Worm (Caenorhabditis elegans) whole organism, L3 larva: ENCODE results near the gene T01H3.2.

Source experiments
- R02D3.7 ChIP-seq: fragments of 150-350 bp; optimal IDR thresholded peaks from 2 replicates; lab custom pipeline; 2014; ENCODE audit warnings: missing biosample characterization, missing genetic modification characterization
- ZK546.5 ChIP-seq: sonication (generic microtip); optimal IDR thresholded peaks from 2 replicates; lab custom pipeline; 2017; ENCODE audit warnings: missing biosample characterization, missing genetic modification characterization
- aly-2 ChIP-seq: fragments of 150-350 bp; optimal IDR thresholded peaks from 2 replicates; lab custom pipeline; 2014; ENCODE audit warnings: missing biosample characterization, missing genetic modification characterization
- ceh-16 ChIP-seq: sonication (generic microtip); optimal IDR thresholded peaks from 2 replicates; lab custom pipeline; 2017; ENCODE audit warnings: missing biosample characterization, missing genetic modification characterization
- ceh-28 ChIP-seq: fragments of 150-350 bp; optimal IDR thresholded peaks from 2 replicates; lab custom pipeline; 2014; ENCODE audit warnings: missing biosample characterization, missing genetic modification reagents, missing genetic modification characterization
- ceh-82 ChIP-seq: fragments of 150-350 bp; optimal IDR thresholded peaks from 2 replicates; lab custom pipeline; 2014; ENCODE audit warnings: missing biosample characterization, missing genetic modification characterization
- daf-12 ChIP-seq: fragments of 150-350 bp; optimal IDR thresholded peaks from 2 replicates; lab custom pipeline; 2014; ENCODE audit warnings: missing biosample characterization, missing genetic modification reagents, missing genetic modification characterization
- egl-27 ChIP-seq: sonication (generic microtip); optimal IDR thresholded peaks from 4 replicates; lab custom pipeline; 2017; ENCODE audit warnings: missing biosample characterization, missing genetic modification reagents, missing genetic modification characterization
- egl-5 ChIP-seq: fragments of 150-350 bp; optimal IDR thresholded peaks from 2 replicates; lab custom pipeline; 2017; ENCODE audit warnings: missing biosample characterization, missing genetic modification reagents, missing genetic modification characterization, inconsistent platforms
- elt-2 ChIP-seq: sonication (generic microtip); optimal IDR thresholded peaks from 2 replicates; lab custom pipeline; 2016; ENCODE audit warnings: missing genetic modification reagents, mild to moderate bottlenecking, missing genetic modification characterization, missing compliant biosample characterization
- elt-3 ChIP-seq, 3 experiments: fragments of 150-350 bp in 1 of 3; sonication (generic microtip) in 2 of 3; optimal IDR thresholded peaks; 2 replicates in 2 of 3; 4 replicates in 1 of 3; lab custom pipeline; 2014 to 2017; ENCODE audit warnings: missing biosample characterization in 3 of 3, missing genetic modification characterization in 3 of 3
- eor-1 ChIP-seq, 2 experiments: fragments of 150-350 bp; optimal IDR thresholded peaks; 2 replicates each; lab custom pipeline; 2014 to 2018; ENCODE audit warnings: missing biosample characterization in 2 of 2, missing genetic modification characterization in 2 of 2
- fkh-10 ChIP-seq: sonication (generic microtip); optimal IDR thresholded peaks from 2 replicates; lab custom pipeline; 2017; ENCODE audit warnings: missing biosample characterization, missing genetic modification reagents, missing genetic modification characterization
- fos-1 ChIP-seq: fragments of 150-350 bp; optimal IDR thresholded peaks from 2 replicates; lab custom pipeline; 2014; ENCODE audit warnings: missing biosample characterization, missing genetic modification characterization
- hmg-11 ChIP-seq: sonication (generic microtip); optimal IDR thresholded peaks from 2 replicates; lab custom pipeline; 2016; ENCODE audit warnings: missing genetic modification characterization, missing compliant biosample characterization
- jun-1 ChIP-seq: fragments of 150-350 bp; optimal IDR thresholded peaks from 2 replicates; lab custom pipeline; 2014; ENCODE audit warnings: missing biosample characterization, missing genetic modification reagents, missing genetic modification characterization
- lin-15B ChIP-seq: fragments of 150-350 bp; optimal IDR thresholded peaks from 2 replicates; lab custom pipeline; 2014; ENCODE audit warnings: missing biosample characterization, missing genetic modification characterization
- lin-39 ChIP-seq: fragments of 150-350 bp; optimal IDR thresholded peaks from 2 replicates; lab custom pipeline; 2018; ENCODE audit warnings: missing biosample characterization, missing genetic modification reagents, missing genetic modification characterization
- lsy-12 ChIP-seq: sonication (generic microtip); optimal IDR thresholded peaks from 2 replicates; lab custom pipeline; 2016; ENCODE audit warnings: mild to moderate bottlenecking, missing genetic modification characterization, missing compliant biosample characterization
- mml-1 ChIP-seq: fragments of 150-350 bp; sonication (generic microtip); optimal IDR thresholded peaks from 3 replicates; lab custom pipeline; 2014; ENCODE audit warnings: missing biosample characterization, missing genetic modification characterization
- nfya-1 ChIP-seq: sonication (generic microtip); optimal IDR thresholded peaks from 2 replicates; lab custom pipeline; 2017; ENCODE audit warnings: missing genetic modification characterization, mild to moderate bottlenecking, missing compliant biosample characterization, antibody characterized with exemption, moderate library complexity; ENCODE audit not compliant: insufficient read depth
- nhr-12 ChIP-seq: fragments of 150-350 bp; optimal IDR thresholded peaks from 2 replicates; lab custom pipeline; 2014; ENCODE audit warnings: missing biosample characterization, missing genetic modification characterization
- nhr-23 ChIP-seq: fragments of 150-350 bp; optimal IDR thresholded peaks from 2 replicates; lab custom pipeline; 2014; ENCODE audit warnings: missing biosample characterization, missing genetic modification reagents, missing genetic modification characterization
- nhr-28 ChIP-seq: fragments of 150-350 bp; optimal IDR thresholded peaks from 2 replicates; lab custom pipeline; 2014; ENCODE audit warnings: missing biosample characterization, missing genetic modification characterization
- nhr-43 ChIP-seq: sonication (generic microtip); optimal IDR thresholded peaks from 2 replicates; lab custom pipeline; 2016; ENCODE audit warnings: mild to moderate bottlenecking, missing genetic modification characterization, missing compliant biosample characterization; ENCODE audit not compliant: poor library complexity, severe bottlenecking
- nhr-67 ChIP-seq: fragments of 150-350 bp; optimal IDR thresholded peaks from 2 replicates; lab custom pipeline; 2014; ENCODE audit warnings: missing biosample characterization, missing genetic modification characterization
- nhr-76 ChIP-seq: fragments of 150-350 bp; sonication (generic microtip); optimal IDR thresholded peaks from 5 replicates; lab custom pipeline; 2014; ENCODE audit warnings: missing biosample characterization, missing genetic modification characterization
- nhr-77 ChIP-seq: fragments of 150-350 bp; optimal IDR thresholded peaks from 2 replicates; lab custom pipeline; 2014; ENCODE audit warnings: missing biosample characterization, missing genetic modification characterization
- pha-4 ChIP-seq: fragments of 150-350 bp; optimal IDR thresholded peaks from 2 replicates; lab custom pipeline; 2014; ENCODE audit warnings: missing biosample characterization, missing genetic modification reagents, missing genetic modification characterization
- skn-1 ChIP-seq: fragments of 150-350 bp; optimal IDR thresholded peaks from 2 replicates; lab custom pipeline; 2014; ENCODE audit warnings: missing biosample characterization, missing genetic modification characterization
- snpc-4 ChIP-seq: fragments of 150-350 bp; optimal IDR thresholded peaks from 2 replicates; lab custom pipeline; 2014; ENCODE audit warnings: missing biosample characterization, missing genetic modification characterization
- tbx-2 ChIP-seq: sonication (generic microtip); optimal IDR thresholded peaks from 2 replicates; lab custom pipeline; 2016; ENCODE audit warnings: mild to moderate bottlenecking, missing genetic modification characterization, missing compliant biosample characterization
- unc-62 ChIP-seq: fragments of 150-350 bp; sonication (generic microtip); optimal IDR thresholded peaks from 4 replicates; lab custom pipeline; 2014; ENCODE audit warnings: missing biosample characterization, missing genetic modification reagents, missing genetic modification characterization
- zag-1 ChIP-seq: fragments of 150-350 bp; optimal IDR thresholded peaks from 2 replicates; lab custom pipeline; 2014; ENCODE audit warnings: missing biosample characterization, missing genetic modification characterization

T01H3.2 gene

DNA sequence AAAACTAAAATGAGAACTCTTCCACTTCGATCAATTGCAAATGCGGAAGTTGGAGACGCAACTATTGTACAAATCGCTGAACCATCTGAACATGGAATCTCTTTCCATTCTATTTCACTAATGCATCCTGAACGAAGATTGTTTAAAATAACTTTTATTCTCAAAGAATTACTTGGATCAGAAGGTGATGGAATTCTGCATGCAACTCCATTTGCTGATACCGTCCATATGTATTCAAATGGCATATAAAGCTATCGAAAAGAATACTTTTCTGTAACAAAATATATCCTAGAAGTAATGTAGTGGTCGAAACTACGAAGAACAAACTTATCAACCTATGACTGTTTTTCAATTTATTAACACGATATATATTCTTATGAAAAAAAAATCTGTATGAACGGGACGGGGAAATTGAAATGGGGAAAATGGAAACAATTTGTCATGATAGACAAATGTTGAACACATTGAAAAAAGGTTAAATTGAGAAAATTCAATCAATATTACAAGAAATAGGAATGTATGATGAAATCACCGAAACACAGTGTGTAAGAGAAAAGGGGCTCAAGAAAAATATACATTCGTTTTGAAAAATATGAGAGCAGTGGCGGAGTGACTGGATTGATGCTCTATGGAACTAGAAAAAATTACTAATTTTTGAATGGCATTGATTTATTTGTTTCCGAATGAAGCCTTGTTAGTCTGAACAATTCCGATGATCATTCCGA, at the start of gene T01H3.2:
Gene T01H3.2 (minus strand): TSS at position 251 of the 725 bp plus-strand sequence.
- TF ChIP-seq zag-1 (no peak), lin-15B (tag; lab: Kevin White, UChicago) (no peak), daf-12 (tag; lab: Kevin White, UChicago) (no peak), nhr-67 (no peak), ZK546.5 (tag; lab: Kevin White, UChicago) (no peak), nhr-43 (tag; lab: Kevin White, UChicago) (peak; percentile 13), nhr-77 (no peak), pha-4 (no peak), elt-2 (peak; percentile 18), eor-1 (tag; optimal IDR thresholded peaks at IDR 0.05; lab: Kevin White, UChicago) (no peak), aly-2 (tag; lab: Kevin White, UChicago) (no peak), nhr-23 (tag; lab: Kevin White, UChicago) (peak; percentile 15), unc-62 (GFP tag; lab: Kevin White, UChicago) (no peak), nhr-76 (tag; lab: Kevin White, UChicago) (no peak), nhr-12 (tag; lab: Kevin White, UChicago) (no peak), snpc-4 (tag; lab: Kevin White, UChicago) (no peak)

DNA sequence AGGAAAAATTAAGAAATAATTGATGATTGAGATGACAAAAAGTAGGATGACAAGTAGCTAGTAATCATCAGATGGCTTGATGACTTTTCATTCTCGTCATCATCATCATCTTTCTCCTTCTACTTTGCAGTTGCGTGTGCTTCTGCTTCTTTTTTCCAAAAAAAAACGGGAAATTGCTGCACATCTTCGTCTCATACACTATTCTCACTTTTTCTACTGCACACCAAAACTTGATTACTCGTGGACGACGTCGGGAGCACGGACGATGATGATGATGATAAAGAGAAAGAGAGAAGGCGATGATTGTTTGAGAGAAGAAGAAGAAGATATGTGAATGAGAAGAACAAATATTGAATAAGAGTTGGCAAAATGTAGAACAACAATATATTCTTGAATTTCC, 43.4 kb upstream of the T01H3.2 start:
- TF ChIP-seq R02D3.7 (tag; lab: Kevin White, UChicago) (no peak), fkh-10 (GFP tag; lab: Kevin White, UChicago) (peak; percentile 76)
- TF ChIP-seq, all 47 proteins: peak for 1

DNA sequence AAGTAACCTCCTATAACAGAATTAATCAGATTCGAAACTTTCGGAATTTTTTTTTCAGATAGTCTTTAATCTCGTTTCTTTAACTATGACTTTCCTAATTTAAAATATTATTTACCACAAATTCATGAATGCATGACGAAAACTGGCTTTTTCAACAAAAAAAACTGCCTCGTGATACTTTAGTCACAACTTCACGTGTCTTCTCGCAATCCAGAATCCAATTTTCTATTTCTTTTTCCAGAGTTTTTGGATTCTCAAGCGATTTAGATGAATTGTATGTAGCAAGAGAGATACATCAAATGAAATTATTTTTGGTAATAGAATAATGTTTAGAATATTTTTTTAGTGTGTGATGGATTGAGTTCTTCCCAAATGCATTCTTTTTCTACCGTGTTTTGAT, 42.4 kb upstream of the T01H3.2 start:
- TF ChIP-seq fkh-10 (GFP tag; lab: Kevin White, UChicago) = peak; percentile 93
- no peak for TF ChIP-seq lin-15B (tag; lab: Kevin White, UChicago)
- TF ChIP-seq ceh-16 (tag; lab: Kevin White, UChicago) = no peak
- TF ChIP-seq egl-5 (tag; lab: Kevin White, UChicago) = no peak
- TF ChIP-seq nhr-23 (tag; lab: Kevin White, UChicago) = no peak

DNA sequence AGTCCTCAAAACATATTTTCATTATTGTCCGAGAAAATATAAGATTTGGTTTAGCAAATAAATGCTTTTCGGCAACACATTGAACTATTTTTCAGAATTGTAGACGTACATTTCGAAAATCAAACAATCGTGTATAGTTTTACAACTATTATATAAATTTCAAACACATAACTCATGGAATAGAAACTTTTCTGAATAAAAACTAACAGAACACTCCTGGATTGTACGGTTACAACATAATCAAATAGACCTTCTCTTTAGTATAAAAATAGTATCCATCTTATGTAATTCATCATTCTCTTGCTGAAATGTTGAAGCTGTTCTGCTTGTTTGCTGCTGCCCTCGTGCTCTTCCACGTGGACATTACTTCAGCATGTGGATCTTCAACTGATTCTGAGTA, 33.2 kb upstream of the T01H3.2 start, which contains the start of gene ZK675.4:
Gene ZK675.4 (plus strand): TSS at position 301 of the 400 bp plus-strand sequence.
- TF ChIP-seq lsy-12 (tag; lab: Kevin White, UChicago) = no peak
- TF ChIP-seq fkh-10 (GFP tag; lab: Kevin White, UChicago) = no peak
- TF ChIP-seq lin-15B (tag; lab: Kevin White, UChicago) = no peak
- no peak for TF ChIP-seq zag-1
- no peak for TF ChIP-seq elt-3 (tag; optimal IDR thresholded peaks at IDR 0.05; lab: Kevin White, UChicago)
- TF ChIP-seq nhr-28 = no peak
- TF ChIP-seq aly-2 (tag; lab: Kevin White, UChicago) = no peak
- no peak for TF ChIP-seq ceh-82
- no peak for TF ChIP-seq mml-1 (tag; lab: Kevin White, UChicago)
- no peak for TF ChIP-seq hmg-11
- TF ChIP-seq jun-1 (tag; lab: Kevin White, UChicago) = no peak
- no peak for TF ChIP-seq egl-27
- no peak for TF ChIP-seq ceh-28
- no peak for TF ChIP-seq fos-1 (tag; lab: Kevin White, UChicago)
- TF ChIP-seq tbx-2 (tag; lab: Kevin White, UChicago) = no peak
- no peak for TF ChIP-seq nfya-1 (tag; lab: Kevin White, UChicago)
- no peak for TF ChIP-seq R02D3.7 (tag; lab: Kevin White, UChicago)
- no peak for TF ChIP-seq elt-2
- no peak for TF ChIP-seq lin-39 (tag; lab: Kevin White, UChicago)
- no peak for TF ChIP-seq skn-1 (tag; lab: Kevin White, UChicago)
- TF ChIP-seq, all 47 proteins: peak for 0
